Fruit fly (Drosophila melanogaster) whole organism, adult: ENCODE data around the gene KLHL18.

ENCODE experiments used
- CG11617 ChIP-seq: fragments of 200-800 bp; sonication (Bioruptor generic); optimal IDR thresholded peaks from 2 replicates; lab custom pipeline; 2017; ENCODE audit warnings: mild to moderate bottlenecking, missing biosample characterization, missing genetic modification reagents, missing genetic modification characterization
- CG12768 ChIP-seq: fragments of 200-800 bp; sonication (Bioruptor generic); optimal IDR thresholded peaks from 2 replicates; lab custom pipeline; 2017; ENCODE audit warnings: missing biosample characterization, missing genetic modification characterization, mild to moderate bottlenecking, moderate library complexity, missing genetic modification reagents
- CG14711 ChIP-seq: fragments of 200-800 bp; sonication (Bioruptor generic); optimal IDR thresholded peaks from 2 replicates; lab custom pipeline; 2018; ENCODE audit warnings: missing biosample characterization, mild to moderate bottlenecking, missing genetic modification characterization, moderate library complexity
- CG1620 ChIP-seq: fragments of 200-800 bp; sonication (Bioruptor generic); optimal IDR thresholded peaks from 2 replicates; lab custom pipeline; 2016; ENCODE audit warnings: missing biosample characterization, missing genetic modification characterization
- CG33017 ChIP-seq: fragments of 200-800 bp; sonication (Bioruptor generic); optimal IDR thresholded peaks from 2 replicates; lab custom pipeline; 2018; ENCODE audit warnings: missing biosample characterization, mild to moderate bottlenecking, missing genetic modification characterization, moderate library complexity
- CG5204 ChIP-seq: fragments of 200-800 bp; sonication (Bioruptor generic); optimal IDR thresholded peaks from 2 replicates; lab custom pipeline; 2016; ENCODE audit warnings: missing biosample characterization, missing genetic modification characterization
- CG7045 ChIP-seq: fragments of 200-800 bp; sonication (Bioruptor generic); optimal IDR thresholded peaks from 2 replicates; lab custom pipeline; 2017; ENCODE audit warnings: missing biosample characterization, mild to moderate bottlenecking, missing genetic modification characterization
- CG7101 ChIP-seq: fragments of 200-800 bp; sonication (Bioruptor generic); optimal IDR thresholded peaks from 2 replicates; lab custom pipeline; 2018; ENCODE audit warnings: missing biosample characterization, mild to moderate bottlenecking, missing genetic modification characterization, moderate library complexity
- Clk ChIP-seq: fragments of 200-800 bp; sonication (Bioruptor generic); optimal IDR thresholded peaks from 2 replicates; lab custom pipeline; 2017; ENCODE audit warnings: missing biosample characterization, missing genetic modification characterization
- Crg-1 ChIP-seq: fragments of 200-800 bp; sonication (Bioruptor generic); optimal IDR thresholded peaks from 2 replicates; lab custom pipeline; 2016; ENCODE audit warnings: missing biosample characterization, missing genetic modification characterization
- Hr96 ChIP-seq: fragments of 200-800 bp; sonication (Bioruptor generic); optimal IDR thresholded peaks from 2 replicates; lab custom pipeline; 2016; ENCODE audit warnings: missing biosample characterization, missing genetic modification characterization
- Mnt ChIP-seq: fragments of 200-800 bp; sonication (Bioruptor generic); optimal IDR thresholded peaks from 2 replicates; lab custom pipeline; 2016; ENCODE audit warnings: missing biosample characterization, mild to moderate bottlenecking, missing genetic modification characterization
- bab1 ChIP-seq: fragments of 200-800 bp; sonication (Bioruptor generic); optimal IDR thresholded peaks from 3 replicates; lab custom pipeline; 2019; ENCODE audit warnings: missing biosample characterization, mild to moderate bottlenecking, missing genetic modification characterization, moderate library complexity
- cic ChIP-seq: fragments of 200-800 bp; sonication (Bioruptor generic); optimal IDR thresholded peaks from 2 replicates; lab custom pipeline; 2017; ENCODE audit warnings: missing biosample characterization, mild to moderate bottlenecking, missing genetic modification characterization, moderate library complexity
- cnc ChIP-seq, 2 experiments: fragments of >200 bp; optimal IDR thresholded peaks; 2 replicates each; lab custom pipeline; 2017
- kay ChIP-seq: fragments of 200-800 bp; sonication (Bioruptor generic); peaks from one replicate; lab custom pipeline; 2016; ENCODE audit warnings: missing biosample characterization, missing genetic modification characterization, borderline replicate concordance
- ovo ChIP-seq: fragments of 200-800 bp; sonication (Bioruptor generic); optimal IDR thresholded peaks from 2 replicates; lab custom pipeline; 2016; ENCODE audit warnings: missing biosample characterization, missing genetic modification characterization
- pad ChIP-seq: fragments of 200-800 bp; sonication (Bioruptor generic); optimal IDR thresholded peaks from 3 replicates; lab custom pipeline; 2017; ENCODE audit warnings: missing biosample characterization, missing genetic modification characterization, mild to moderate bottlenecking, moderate library complexity, missing genetic modification reagents
- tj ChIP-seq: fragments of 200-800 bp; sonication (Bioruptor generic); optimal IDR thresholded peaks from 3 replicates; lab custom pipeline; 2017; ENCODE audit warnings: missing biosample characterization, mild to moderate bottlenecking, missing genetic modification characterization, moderate library complexity
- toe ChIP-seq: fragments of 200-800 bp; sonication (Bioruptor generic); optimal IDR thresholded peaks from 2 replicates; lab custom pipeline; 2016; ENCODE audit warnings: missing biosample characterization, missing genetic modification characterization

KLHL18 gene

dm6 chr3R:12010202-12010824, at the start of gene KLHL18, which contains the start of gene GCC185:
Gene KLHL18, minus strand, starts transcription at chr3R:12010434.
Gene GCC185, plus strand, starts transcription at chr3R:12010772.
- TF ChIP-seq cnc (optimal IDR thresholded peaks at IDR 0.05; lab: Kevin White, UChicago): no peak
- TF ChIP-seq pad (GFP tag; lab: Kevin White, UChicago): peak; percentile 61
- TF ChIP-seq CG7045 (GFP tag; lab: Kevin White, UChicago): peak; percentile 82
- TF ChIP-seq bab1 (GFP tag; lab: Kevin White, UChicago): peak; percentile 78
- peak; percentile 53 for TF ChIP-seq CG33017 (tag; lab: Kevin White, UChicago)
- TF ChIP-seq CG12768: peak; percentile 75
- TF ChIP-seq Clk (GFP tag; lab: Kevin White, UChicago): peak; percentile 77
- peak; percentile 72 for TF ChIP-seq Crg-1
- TF ChIP-seq ovo (GFP tag; lab: Kevin White, UChicago): peak; percentile 66
- TF ChIP-seq CG5204: peak; percentile 78
- TF ChIP-seq tj (GFP tag; lab: Kevin White, UChicago): peak; percentile 64
- TF ChIP-seq CG1620 (GFP tag; lab: Kevin White, UChicago): peak; percentile 78
- TF ChIP-seq Mnt (GFP tag; lab: Kevin White, UChicago): peak; percentile 68
- peak; percentile 79 for TF ChIP-seq CG7101
- no peak for TF ChIP-seq kay (GFP tag; lab: Kevin White, UChicago)
- peak; percentile 14 for TF ChIP-seq cic (GFP tag; lab: Kevin White, UChicago)
- TF ChIP-seq Hr96 (GFP tag; lab: Kevin White, UChicago): peak; percentile 79
- TF ChIP-seq CG14711: peak; percentile 92
- TF ChIP-seq CG11617 (GFP tag; lab: Kevin White, UChicago): peak; percentile 85
- TF ChIP-seq toe: peak; percentile 94

dm6 chr3R:12049113-12049512, 38.9 kb upstream of the KLHL18 start, which contains the start of gene CG14739:
Gene CG14739, minus strand, starts transcription at chr3R:12049213.
- TF ChIP-seq CG7045 (GFP tag; lab: Kevin White, UChicago): no peak
- no peak for TF ChIP-seq kay (GFP tag; lab: Kevin White, UChicago)
- TF ChIP-seq CG14711: no peak
- no peak for TF ChIP-seq cnc (optimal IDR thresholded peaks at IDR 0.05; lab: Kevin White, UChicago)
- no peak for TF ChIP-seq CG1620 (GFP tag; lab: Kevin White, UChicago)
- TF ChIP-seq bab1 (GFP tag; lab: Kevin White, UChicago): no peak
- no peak for TF ChIP-seq pad (GFP tag; lab: Kevin White, UChicago)
- TF ChIP-seq toe: no peak
- no peak for TF ChIP-seq tj (GFP tag; lab: Kevin White, UChicago)
- TF ChIP-seq Crg-1: no peak
- no peak for TF ChIP-seq Clk (GFP tag; lab: Kevin White, UChicago)
- no peak for TF ChIP-seq ovo (GFP tag; lab: Kevin White, UChicago)
- TF ChIP-seq cic (GFP tag; lab: Kevin White, UChicago): no peak
- no peak for TF ChIP-seq CG7101
- no peak for TF ChIP-seq CG5204
- no peak for TF ChIP-seq Hr96 (GFP tag; lab: Kevin White, UChicago)
- no peak for TF ChIP-seq CG33017 (tag; lab: Kevin White, UChicago)
- no peak for TF ChIP-seq CG11617 (GFP tag; lab: Kevin White, UChicago)
- TF ChIP-seq CG12768: no peak

- no peak for TF ChIP-seq cnc (optimal IDR thresholded peaks at IDR 0.05; lab: Kevin White, UChicago)
- no peak for TF ChIP-seq CG14711
- no peak for TF ChIP-seq CG12768
Measured at dm6 chr3R:12040228-12040627, 30.0 kb upstream of the KLHL18 start, which contains the start of gene CG14736. Gene CG14736, plus strand, starts transcription at chr3R:12040528.

dm6 chr3R:12032842-12033241, 22.6 kb upstream of the KLHL18 start, which contains the start of gene ssp5:
Gene ssp5, plus strand, starts transcription at chr3R:12033142.
- TF ChIP-seq CG7045 (GFP tag; lab: Kevin White, UChicago) (no peak), Clk (GFP tag; lab: Kevin White, UChicago) (no peak), CG5204 (no peak), tj (GFP tag; lab: Kevin White, UChicago) (no peak), kay (GFP tag; lab: Kevin White, UChicago) (no peak), bab1 (GFP tag; lab: Kevin White, UChicago) (no peak), CG12768 (no peak), Crg-1 (no peak), Hr96 (GFP tag; lab: Kevin White, UChicago) (no peak)

- TF ChIP-seq CG11617 (GFP tag; lab: Kevin White, UChicago) (no peak), cnc (optimal IDR thresholded peaks at IDR 0.05; lab: Kevin White, UChicago) (no peak), Clk (GFP tag; lab: Kevin White, UChicago) (no peak), CG12768 (no peak), cic (GFP tag; lab: Kevin White, UChicago) (no peak), Hr96 (GFP tag; lab: Kevin White, UChicago) (no peak), CG5204 (no peak), CG1620 (GFP tag; lab: Kevin White, UChicago) (no peak), ovo (GFP tag; lab: Kevin White, UChicago) (no peak), CG7101 (no peak), CG7045 (GFP tag; lab: Kevin White, UChicago) (no peak), Mnt (GFP tag; lab: Kevin White, UChicago) (no peak), tj (GFP tag; lab: Kevin White, UChicago) (no peak), toe (no peak), CG14711 (no peak), pad (GFP tag; lab: Kevin White, UChicago) (no peak), Crg-1 (no peak), kay (GFP tag; lab: Kevin White, UChicago) (no peak)
Measured at dm6 chr3R:12031657-12032056, 21.4 kb upstream of the KLHL18 start, which contains the start of the genes CG31358, CG42504 and CG42505. Gene CG31358, minus strand, starts transcription at chr3R:12031757. Gene CG42504, minus strand, starts transcription at chr3R:12031757. Gene CG42505, minus strand, starts transcription at chr3R:12031757.

- TF ChIP-seq pad (GFP tag; lab: Kevin White, UChicago) (peak; percentile 85), CG1620 (GFP tag; lab: Kevin White, UChicago) (no peak), CG33017 (tag; lab: Kevin White, UChicago) (no peak)
Measured at dm6 chr3R:12020987-12021386, 10.8 kb upstream of the KLHL18 start.
